Worm (Caenorhabditis elegans) whole organism, midembryonic: ENCODE results near the gene C02F5.12.

ENCODE experiments used
- flt-1 ChIP-seq: fragments of 200-800 bp; sonication (Bioruptor generic); IDR thresholded peaks from 2 replicates; pipeline ENCODE4 v1.3.6; 2022; ENCODE audit warnings: missing genetic modification characterization, missing compliant biosample characterization
- klf-2 ChIP-seq: fragments of 200-800 bp; sonication (Bioruptor generic); conservative IDR thresholded peaks from 2 replicates; pipeline ENCODE4 v1.3.6; 2022; ENCODE audit warnings: missing genetic modification reagents, missing genetic modification characterization, missing compliant biosample characterization

ce11 chrIII:8254938-8255337 is 12.1 kb upstream of the C02F5.12 start, which contains the start of gene F09G8.5:
- TF ChIP-seq klf-2 = no peak
- TF ChIP-seq flt-1 (GFP tag; lab: Robert Waterston, UW) = no peak
